Fruit fly (Drosophila melanogaster): Measurements from ENCODE around the gene omd.

Gene omd

dm6 chr3R:13645874-13646370 lies 41.1 kb downstream of the omd start, which contains the start of gene sqd (continued):
- TF ChIP-seq gsb-n (tag; optimal IDR thresholded peaks at IDR 0.05) = peak; percentile 12
- TF ChIP-seq Hr39 (optimal IDR thresholded peaks at IDR 0.05) = no peak
- TF ChIP-seq CG2889 (GFP tag; IDR thresholded peaks at IDR 0.05) = no peak
- TF ChIP-seq fru (optimal IDR thresholded peaks at IDR 0.05) = no peak
- TF ChIP-seq CG9876 (GFP tag; optimal IDR thresholded peaks at IDR 0.05) = peak; percentile 51
- TF ChIP-seq zen (tag; optimal IDR thresholded peaks at IDR 0.05) = peak; percentile 50
- TF ChIP-seq Doc2 (GFP tag; IDR thresholded peaks at IDR 0.05) = no peak
- TF ChIP-seq Nf-YB (GFP tag; optimal IDR thresholded peaks at IDR 0.05) = no peak
- TF ChIP-seq CG4424 (GFP tag; optimal IDR thresholded peaks at IDR 0.05) = peak; percentile 46
- peak; percentile 44; the same call in 1 of the 2 replicates for TF ChIP-seq E2f1 (GFP tag; IDR thresholded peaks at IDR 0.05)
- peak in 1 of 3 experiments; percentile 55 for TF ChIP-seq Stat92E (GFP tag; optimal IDR thresholded peaks at IDR 0.05)
- TF ChIP-seq Doc3 (GFP tag; IDR thresholded peaks at IDR 0.05; ENCODE audit: partially characterized antibody) = no peak
- TF ChIP-seq Taf1 (GFP tag; IDR thresholded peaks at IDR 0.05) = no peak
- TF ChIP-seq Atf-2 (GFP tag; optimal IDR thresholded peaks at IDR 0.05) = no peak
- TF ChIP-seq CG17912 (GFP tag; optimal IDR thresholded peaks at IDR 0.05) = peak; percentile 22
- no peak for TF ChIP-seq Ssrp (tag; optimal IDR thresholded peaks at IDR 0.05)
- TF ChIP-seq CG4282 (GFP tag; optimal IDR thresholded peaks at IDR 0.05) = no peak
- no peak for TF ChIP-seq sna (GFP tag; IDR thresholded peaks at IDR 0.05; ENCODE audit: partially characterized antibody)
- no peak for TF ChIP-seq jigr1 (GFP tag; IDR thresholded peaks at IDR 0.05)
- TF ChIP-seq GATAe (GFP tag; conservative IDR thresholded peaks at IDR 0.05) = no peak
- TF ChIP-seq vnd (GFP tag; IDR thresholded peaks at IDR 0.05; ENCODE audit: partially characterized antibody) = no peak
- no peak for TF ChIP-seq Dip2 (GFP tag; IDR thresholded peaks at IDR 0.05)
- TF ChIP-seq caup (GFP tag; optimal IDR thresholded peaks at IDR 0.05; ENCODE audit: severe bottlenecking) = peak; percentile 61
- no peak for TF ChIP-seq CG6272 (GFP tag; IDR thresholded peaks at IDR 0.05)
- TF ChIP-seq CG11696 (GFP tag; IDR thresholded peaks at IDR 0.05) = no peak
- peak; percentile 47 for TF ChIP-seq Sry-δ (GFP tag; optimal IDR thresholded peaks at IDR 0.05)
- no peak for TF ChIP-seq esg (GFP tag; conservative IDR thresholded peaks at IDR 0.05)
- peak; percentile 47 for TF ChIP-seq CG31365 (tag; optimal IDR thresholded peaks at IDR 0.05)
- no peak for TF ChIP-seq Hmx (GFP tag; optimal IDR thresholded peaks at IDR 0.05)
- TF ChIP-seq CG12299 (tag; optimal IDR thresholded peaks at IDR 0.05) = no peak
- TF ChIP-seq hkb (optimal IDR thresholded peaks at IDR 0.05) = no peak
- TF ChIP-seq hkb (GFP tag; IDR thresholded peaks at IDR 0.05) = peak; percentile 38; the same call in 1 of the 2 replicates
- peak; percentile 37 for TF ChIP-seq HmgZ (tag; optimal IDR thresholded peaks at IDR 0.05)
- peak; percentile 35 for TF ChIP-seq her (GFP tag; optimal IDR thresholded peaks at IDR 0.05)
- TF ChIP-seq ewg (GFP tag; optimal IDR thresholded peaks at IDR 0.05) = peak; percentile 10
- no peak for TF ChIP-seq Opbp (GFP tag; IDR thresholded peaks at IDR 0.05; ENCODE audit: partially characterized antibody)
- TF ChIP-seq CoRest (tag; optimal IDR thresholded peaks at IDR 0.05) = peak; percentile 55
- no peak for TF ChIP-seq sima (GFP tag; optimal IDR thresholded peaks at IDR 0.05)
- 0 out of 3 replicates have a peak, but pooled peaks have one; percentile 36 for TF ChIP-seq dysf (GFP tag; IDR thresholded peaks at IDR 0.05)
- 0 out of 2 replicates have a peak, but pooled peaks have one; percentile 25 for TF ChIP-seq CG14014 (GFP tag; IDR thresholded peaks at IDR 0.05)
- peak; percentile 14 for TF ChIP-seq Bteb2 (GFP tag; optimal IDR thresholded peaks at IDR 0.05)
- TF ChIP-seq Rfx (GFP tag; IDR thresholded peaks at IDR 0.05) = peak; percentile 63; the same call in 1 of the 2 replicates
- TF ChIP-seq al (GFP tag; IDR thresholded peaks at IDR 0.05) = 0 out of 2 replicates have a peak, but pooled peaks have one; percentile 20
- peak; percentile 53 for TF ChIP-seq PHDP (tag; optimal IDR thresholded peaks at IDR 0.05)
- TF ChIP-seq zen2 (GFP tag; IDR thresholded peaks at IDR 0.05; ENCODE audit: partially characterized antibody) = no peak
- TF ChIP-seq CG17612 (GFP tag; IDR thresholded peaks at IDR 0.05) = no peak
- peak; percentile 82 for TF ChIP-seq Max (GFP tag; optimal IDR thresholded peaks at IDR 0.05)
- 0 out of 2 replicates have a peak, but pooled peaks have one; percentile 16 for TF ChIP-seq peb (GFP tag; IDR thresholded peaks at IDR 0.05)
- TF ChIP-seq ara (GFP tag; IDR thresholded peaks at IDR 0.05) = peak; percentile 43; the same call in 1 of the 2 replicates
- TF ChIP-seq pita (GFP tag; optimal IDR thresholded peaks at IDR 0.05) = no peak
- peak; percentile 34 for TF ChIP-seq CG2678 (tag; optimal IDR thresholded peaks at IDR 0.05)
